Worm (Caenorhabditis elegans): ENCODE measurements around the gene srg-37.

Gene srg-37

ce11 chrX:14228764-14229163, 6.1 kb downstream of the srg-37 start (continued):
- TF ChIP-seq mxl-3 (GFP tag; optimal IDR thresholded peaks at IDR 0.05): no peak
- 0 out of 2 replicates have a peak, but pooled peaks have one; percentile 25 for TF ChIP-seq nhr-41 (GFP tag; IDR thresholded peaks at IDR 0.05)
- 0 out of 2 replicates have a peak, but pooled peaks have one; percentile 49 for TF ChIP-seq daf-8 (GFP tag; IDR thresholded peaks at IDR 0.05)
- no peak for TF ChIP-seq ZK337.2 (GFP tag; IDR thresholded peaks at IDR 0.05)
- TF ChIP-seq set-16 (GFP tag; IDR thresholded peaks at IDR 0.05): no peak
- peak; percentile 61 for TF ChIP-seq lin-13 (GFP tag; optimal IDR thresholded peaks at IDR 0.05)
- TF ChIP-seq nhr-102 (tag; optimal IDR thresholded peaks at IDR 0.05): peak; percentile 42
- no peak for TF ChIP-seq gei-8 (GFP tag; optimal IDR thresholded peaks at IDR 0.05)
- no peak for TF ChIP-seq ces-1 (GFP tag; optimal IDR thresholded peaks at IDR 0.05)
- no peak for TF ChIP-seq pqm-1 (tag; optimal IDR thresholded peaks at IDR 0.05)
- TF ChIP-seq nhr-111 (GFP tag; optimal IDR thresholded peaks at IDR 0.05): no peak
- TF ChIP-seq nhr-6 (tag; optimal IDR thresholded peaks at IDR 0.05): peak; percentile 60
- no peak for TF ChIP-seq D1046.2 (GFP tag; IDR thresholded peaks at IDR 0.05)
- TF ChIP-seq lsy-2 (tag; optimal IDR thresholded peaks at IDR 0.05): no peak
- TF ChIP-seq nhr-76 (tag; optimal IDR thresholded peaks at IDR 0.05): no peak
- TF ChIP-seq lir-3 (tag; optimal IDR thresholded peaks at IDR 0.05): no peak
- no peak for TF ChIP-seq mdl-1 (tag; optimal IDR thresholded peaks at IDR 0.05)
- TF ChIP-seq fos-1 (tag; optimal IDR thresholded peaks at IDR 0.05): no peak
- no peak for TF ChIP-seq php-3 (GFP tag; IDR thresholded peaks at IDR 0.05)
- no peak for TF ChIP-seq Y5F2A.4 (GFP tag; optimal IDR thresholded peaks at IDR 0.05)
- no peak for TF ChIP-seq unc-39 (tag; optimal IDR thresholded peaks at IDR 0.05)
- TF ChIP-seq tag-97 (GFP tag; IDR thresholded peaks at IDR 0.05): no peak
- no peak for TF ChIP-seq ztf-11 (tag; optimal IDR thresholded peaks at IDR 0.05)
- TF ChIP-seq attf-4 (tag; optimal IDR thresholded peaks at IDR 0.05): no peak
- TF ChIP-seq dmd-9 (GFP tag; IDR thresholded peaks at IDR 0.05): no peak
- no peak for TF ChIP-seq F49E8.2 (tag; optimal IDR thresholded peaks at IDR 0.05; ENCODE audit: borderline replicate concordance)
- TF ChIP-seq hif-1 (tag; optimal IDR thresholded peaks at IDR 0.05): no peak
- peak; percentile 14 for TF ChIP-seq nhr-11 (tag; optimal IDR thresholded peaks at IDR 0.05)
- TF ChIP-seq nhr-10 (tag; optimal IDR thresholded peaks at IDR 0.05): no peak
- no peak for TF ChIP-seq snpc-4 (tag; optimal IDR thresholded peaks at IDR 0.05)
- no peak for TF ChIP-seq egl-43 (GFP tag; IDR thresholded peaks at IDR 0.05)
- no peak for TF ChIP-seq Y48G9A.11 (GFP tag; IDR thresholded peaks at IDR 0.05)
- TF ChIP-seq ceh-44 (GFP tag; IDR thresholded peaks at IDR 0.05): peak; percentile 76; the same call in 1 of the 2 replicates
- no peak for TF ChIP-seq F37D6.2 (tag; optimal IDR thresholded peaks at IDR 0.05)
- peak in 1 of 2 experiments; percentile 68 for TF ChIP-seq daf-16 (GFP tag; optimal IDR thresholded peaks at IDR 0.05)
- TF ChIP-seq daf-16 (tag; optimal IDR thresholded peaks at IDR 0.05): peak; percentile 59
- no peak for TF ChIP-seq cey-2 (tag; optimal IDR thresholded peaks at IDR 0.05; ENCODE audit: borderline replicate concordance, insufficient read depth)
- TF ChIP-seq F26F4.8 (GFP tag; conservative IDR thresholded peaks at IDR 0.05): peak; percentile 88
- TF ChIP-seq ceh-28 (tag; optimal IDR thresholded peaks at IDR 0.05): no peak
- TF ChIP-seq ceh-32 (tag; optimal IDR thresholded peaks at IDR 0.05; ENCODE audit: poor library complexity): no peak
- TF ChIP-seq hlh-30 (tag; optimal IDR thresholded peaks at IDR 0.05; ENCODE audit: insufficient read depth): no peak
- no peak for TF ChIP-seq mdt-29 (GFP tag; IDR thresholded peaks at IDR 0.05)
- peak; percentile 47; the same call in 1 of the 2 replicates for TF ChIP-seq snpc-1.2 (GFP tag; IDR thresholded peaks at IDR 0.05)
- TF ChIP-seq ztf-7 (tag; optimal IDR thresholded peaks at IDR 0.05): peak; percentile 28
- 0 out of 4 replicates have a peak, but pooled peaks of 1 of the 2 experiments have one; percentile 50 for TF ChIP-seq madf-5 (GFP tag; IDR thresholded peaks at IDR 0.05)
- no peak for TF ChIP-seq lin-29 (GFP tag; IDR thresholded peaks at IDR 0.05)
- peak; percentile 20 for TF ChIP-seq nhr-48 (tag; optimal IDR thresholded peaks at IDR 0.05)
- no peak for TF ChIP-seq zfp-2 (tag; optimal IDR thresholded peaks at IDR 0.05)
- no peak for TF ChIP-seq nhr-42 (GFP tag; IDR thresholded peaks at IDR 0.05)
- TF ChIP-seq dmd-8 (GFP tag; IDR thresholded peaks at IDR 0.05): 0 out of 2 replicates have a peak, but pooled peaks have one; percentile 64
- TF ChIP-seq lin-39 (tag; optimal IDR thresholded peaks at IDR 0.05): no peak
